Fruit fly (Drosophila melanogaster): ENCODE results near the gene CG2211.

CG2211 gene

DNA sequence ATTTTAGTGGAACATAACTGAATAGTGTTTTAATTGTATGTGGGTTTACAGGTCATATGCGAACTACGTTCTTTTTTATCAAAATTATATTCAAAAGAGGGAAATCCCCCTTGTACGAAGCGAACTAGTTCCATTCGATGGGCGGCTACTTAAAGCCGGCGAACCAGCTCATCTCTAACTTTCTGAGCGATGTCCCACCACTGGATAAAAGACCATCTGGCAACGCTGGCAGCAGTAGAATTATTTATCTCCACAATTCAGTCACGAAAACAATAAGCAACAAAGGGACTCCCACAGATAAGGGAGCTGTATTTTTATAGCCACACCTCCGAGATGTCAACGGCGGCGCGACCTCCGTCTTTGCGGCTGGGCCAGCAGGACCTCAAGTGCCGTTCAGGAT is 39.5 kb downstream of the CG2211 start, which contains the start of gene Rabex-5 (continued):
- no peak for TF ChIP-seq CG15073 (GFP tag; optimal IDR thresholded peaks at IDR 0.05)
- TF ChIP-seq sens (GFP tag), result peak; percentile 73
- TF ChIP-seq Dll (GFP tag; IDR thresholded peaks at IDR 0.05; ENCODE audit: partially characterized antibody), result peak; percentile 81
- TF ChIP-seq Hr3 (GFP tag; optimal IDR thresholded peaks at IDR 0.05), result peak; percentile 22
- no peak for TF ChIP-seq CG6654 (GFP tag; optimal IDR thresholded peaks at IDR 0.05)
- peak; percentile 4 for TF ChIP-seq ind (GFP tag; optimal IDR thresholded peaks at IDR 0.05)
- no peak for TF ChIP-seq Lim3 (GFP tag; IDR thresholded peaks at IDR 0.05)
- TF ChIP-seq CG6813 (GFP tag; optimal IDR thresholded peaks at IDR 0.05), result no peak
- TF ChIP-seq en (GFP tag; optimal IDR thresholded peaks at IDR 0.05), result no peak
- peak; percentile 46 for TF ChIP-seq CG17186 (GFP tag; optimal IDR thresholded peaks at IDR 0.05)
- no peak for TF ChIP-seq CG32532 (GFP tag; IDR thresholded peaks at IDR 0.05)
- no peak for TF ChIP-seq CG4854 (GFP tag; optimal IDR thresholded peaks at IDR 0.05)
- no peak for TF ChIP-seq CG2202 (tag; optimal IDR thresholded peaks at IDR 0.05)
- TF ChIP-seq Hey (tag; optimal IDR thresholded peaks at IDR 0.05), result no peak
- no peak for TF ChIP-seq Poxn (GFP tag; IDR thresholded peaks at IDR 0.05)
- no peak for TF ChIP-seq zf30C (GFP tag; optimal IDR thresholded peaks at IDR 0.05)
- TF ChIP-seq HLH4C (GFP tag; IDR thresholded peaks at IDR 0.05; ENCODE audit: partially characterized antibody), result peak; percentile 73
- peak; percentile 41 for TF ChIP-seq CG30403 (GFP tag; optimal IDR thresholded peaks at IDR 0.05)
- TF ChIP-seq lab (GFP tag; optimal IDR thresholded peaks at IDR 0.05), result no peak
- no peak for TF ChIP-seq gsb-n (tag; optimal IDR thresholded peaks at IDR 0.05)
- TF ChIP-seq CG1647 (GFP tag; optimal IDR thresholded peaks at IDR 0.05), result no peak
- peak; percentile 29 for TF ChIP-seq NfI (GFP tag; optimal IDR thresholded peaks at IDR 0.05)
- TF ChIP-seq abd-A (tag; optimal IDR thresholded peaks at IDR 0.05), result no peak
- TF ChIP-seq kni (GFP tag; optimal IDR thresholded peaks at IDR 0.05), result no peak
- TF ChIP-seq BtbVII (GFP tag; optimal IDR thresholded peaks at IDR 0.05), result no peak
- TF ChIP-seq bab2 (GFP tag; optimal IDR thresholded peaks at IDR 0.05), result no peak
- TF ChIP-seq Ada2b (GFP tag; IDR thresholded peaks at IDR 0.05), result peak; percentile 40; the same call in 1 of the 2 replicates
- TF ChIP-seq CG8290 (GFP tag; optimal IDR thresholded peaks at IDR 0.05), result no peak
- peak in 1 of 2 experiments; percentile 49 for TF ChIP-seq CG8290 (tag; optimal IDR thresholded peaks at IDR 0.05)
- TF ChIP-seq sens-2 (GFP tag; IDR thresholded peaks at IDR 0.05), result no peak
- peak; percentile 36 for TF ChIP-seq Bteb2 (GFP tag; optimal IDR thresholded peaks at IDR 0.05)
- peak; percentile 27 for TF ChIP-seq HHEX (GFP tag; optimal IDR thresholded peaks at IDR 0.05)
- TF ChIP-seq CG1529 (GFP tag; optimal IDR thresholded peaks at IDR 0.05), result no peak
- no peak for TF ChIP-seq CG10431 (GFP tag; optimal IDR thresholded peaks at IDR 0.05)
- TF ChIP-seq crc (GFP tag; optimal IDR thresholded peaks at IDR 0.05), result no peak
- TF ChIP-seq Hr78 (GFP tag; optimal IDR thresholded peaks at IDR 0.05), result no peak
- no peak for TF ChIP-seq CG1233 (GFP tag; optimal IDR thresholded peaks at IDR 0.05)
- no peak for TF ChIP-seq CG4730 (GFP tag; IDR thresholded peaks at IDR 0.05)
- TF ChIP-seq CG9932 (GFP tag; IDR thresholded peaks at IDR 0.05), result peak; percentile 70
- no peak for TF ChIP-seq jumu (GFP tag; optimal IDR thresholded peaks at IDR 0.05)
- peak; percentile 21; the same call in 1 of the 2 replicates for TF ChIP-seq Ptx1 (GFP tag; IDR thresholded peaks at IDR 0.05)
- TF ChIP-seq PHDP (tag; optimal IDR thresholded peaks at IDR 0.05), result no peak
- no peak for TF ChIP-seq Nf-YB (GFP tag; optimal IDR thresholded peaks at IDR 0.05)
- peak; percentile 54 for TF ChIP-seq mam (GFP tag; optimal IDR thresholded peaks at IDR 0.05)
- no peak for TF ChIP-seq crol (GFP tag; IDR thresholded peaks at IDR 0.05)
- peak; percentile 39 for TF ChIP-seq CG2712 (tag; optimal IDR thresholded peaks at IDR 0.05)
- no peak for TF ChIP-seq maf-S (GFP tag; optimal IDR thresholded peaks at IDR 0.05)
- TF ChIP-seq ash1 (GFP tag; optimal IDR thresholded peaks at IDR 0.05), result no peak
- TF ChIP-seq Dfd (GFP tag; optimal IDR thresholded peaks at IDR 0.05), result no peak
- no peak for TF ChIP-seq CG11247 (GFP tag; IDR thresholded peaks at IDR 0.05)
- TF ChIP-seq Oli (tag; optimal IDR thresholded peaks at IDR 0.05), result no peak
- no peak; the same call in 1 of the 2 replicates for TF ChIP-seq H2.0 (GFP tag; IDR thresholded peaks at IDR 0.05)

Measured in whole organism, embryonic.